Fruit fly (Drosophila melanogaster) whole organism, embryonic: ENCODE measurements around the gene CG8568.

Experiments
- Atf-2 ChIP-seq: fragments of 200-800 bp; sonication (Bioruptor generic); optimal IDR thresholded peaks from 2 replicates; lab custom pipeline; 2016; ENCODE audit warnings: missing biosample characterization, missing genetic modification characterization
- Atf3 ChIP-seq: fragments of 200-800 bp; sonication (Bioruptor generic); optimal IDR thresholded peaks from 3 replicates; lab custom pipeline; 2016; ENCODE audit warnings: missing biosample characterization, missing genetic modification characterization
- CG10959 ChIP-seq: fragments of 200-800 bp; sonication (Bioruptor generic); IDR thresholded peaks from 2 replicates; pipeline ENCODE4 v1.3.6; 2022; ENCODE audit warnings: missing biosample characterization, missing genetic modification characterization
- CG11398 ChIP-seq: fragments of 200-800 bp; sonication (Bioruptor generic); optimal IDR thresholded peaks from 2 replicates; lab custom pipeline; 2016; ENCODE audit warnings: missing biosample characterization, missing genetic modification characterization
- CG11696 ChIP-seq: fragments of 200-800 bp; sonication (Bioruptor generic); IDR thresholded peaks from 2 replicates; pipeline ENCODE4 v1.3.6; 2022; ENCODE audit warnings: missing biosample characterization, missing genetic modification characterization
- CG11723 ChIP-seq: fragments of 200-800 bp; sonication (Bioruptor generic); optimal IDR thresholded peaks from 2 replicates; lab custom pipeline; 2017; ENCODE audit warnings: missing biosample characterization, mild to moderate bottlenecking, missing genetic modification characterization
- CG13624 ChIP-seq: fragments of 200-800 bp; sonication (Bioruptor generic); optimal IDR thresholded peaks from 2 replicates; lab custom pipeline; 2016; ENCODE audit warnings: missing biosample characterization, missing genetic modification characterization
- CG14667 ChIP-seq: fragments of 200-800 bp; sonication (Bioruptor generic); IDR thresholded peaks from 2 replicates; pipeline ENCODE4 v1.3.6; 2022; ENCODE audit warnings: missing biosample characterization, missing genetic modification characterization
- CG1529 ChIP-seq: fragments of 200-800 bp; sonication (Bioruptor generic); optimal IDR thresholded peaks from 3 replicates; lab custom pipeline; 2018; ENCODE audit warnings: missing biosample characterization, missing genetic modification characterization
- CG15514 ChIP-seq: fragments of 200-800 bp; sonication (Bioruptor generic); optimal IDR thresholded peaks from 3 replicates; lab custom pipeline; 2017; ENCODE audit warnings: missing biosample characterization, missing genetic modification characterization, mild to moderate bottlenecking, moderate library complexity, missing genetic modification reagents
- CG1602 ChIP-seq: fragments of 200-800 bp; sonication (Bioruptor generic); optimal IDR thresholded peaks from 3 replicates; lab custom pipeline; 2016; ENCODE audit warnings: missing biosample characterization, missing genetic modification characterization
- CG16813 ChIP-seq: fragments of 200-800 bp; sonication (Bioruptor generic); IDR thresholded peaks from 3 replicates; pipeline ENCODE4 v1.3.6; 2022; ENCODE audit warnings: missing biosample characterization, missing genetic modification characterization; ENCODE audit not compliant: partially characterized antibody
- CG16863 ChIP-seq: fragments of 200-800 bp; sonication (Bioruptor generic); optimal IDR thresholded peaks from 3 replicates; lab custom pipeline; 2016; ENCODE audit warnings: missing biosample characterization, missing genetic modification characterization
- CG17612 ChIP-seq: fragments of 200-800 bp; sonication (Bioruptor generic); IDR thresholded peaks from 2 replicates; pipeline ENCODE4 v1.3.6; 2022; ENCODE audit warnings: missing biosample characterization, missing genetic modification characterization
- CG17802 ChIP-seq: fragments of 200-800 bp; sonication (Bioruptor generic); optimal IDR thresholded peaks from 2 replicates; lab custom pipeline; 2018; ENCODE audit warnings: missing biosample characterization, mild to moderate bottlenecking, missing genetic modification characterization, moderate library complexity
- CG2202 ChIP-seq: fragments of 200-800 bp; sonication (Bioruptor generic); optimal IDR thresholded peaks from 2 replicates; lab custom pipeline; 2018; ENCODE audit warnings: missing biosample characterization, mild to moderate bottlenecking, missing genetic modification characterization
- CG30431 ChIP-seq: fragments of 200-800 bp; sonication (Bioruptor generic); optimal IDR thresholded peaks from 2 replicates; lab custom pipeline; 2017; ENCODE audit warnings: missing biosample characterization, missing genetic modification characterization
- CG4730 ChIP-seq: fragments of 200-800 bp; sonication (Bioruptor generic); IDR thresholded peaks from 2 replicates; pipeline ENCODE4 v1.3.6; 2022; ENCODE audit warnings: missing biosample characterization, missing genetic modification characterization
- CG4854 ChIP-seq: fragments of 200-800 bp; sonication (Bioruptor generic); optimal IDR thresholded peaks from 2 replicates; lab custom pipeline; 2016; ENCODE audit warnings: missing biosample characterization, missing genetic modification characterization, inconsistent platforms
- CG9437 ChIP-seq: fragments of 200-800 bp; sonication (Bioruptor generic); optimal IDR thresholded peaks from 2 replicates; lab custom pipeline; 2018; ENCODE audit warnings: missing biosample characterization, mild to moderate bottlenecking, missing genetic modification characterization
- CG9727 ChIP-seq: fragments of 200-800 bp; sonication (Bioruptor generic); optimal IDR thresholded peaks from 3 replicates; lab custom pipeline; 2017; ENCODE audit warnings: missing biosample characterization, mild to moderate bottlenecking, missing genetic modification characterization
- CG9817 ChIP-seq: fragments of 200-800 bp; sonication (Bioruptor generic); optimal IDR thresholded peaks from 2 replicates; lab custom pipeline; 2018; ENCODE audit warnings: missing biosample characterization, mild to moderate bottlenecking, missing genetic modification characterization, moderate library complexity
- CG9932 ChIP-seq: fragments of 200-800 bp; sonication (Bioruptor generic); IDR thresholded peaks from 2 replicates; pipeline ENCODE4 v1.3.6; 2022; ENCODE audit warnings: missing biosample characterization, missing genetic modification characterization
- Gug ChIP-seq: fragments of 200-800 bp; sonication (Bioruptor generic); IDR thresholded peaks from 4 replicates; pipeline ENCODE4 v1.3.6; 2022; ENCODE audit warnings: missing biosample characterization, missing genetic modification characterization
- H15 ChIP-seq: fragments of 200-800 bp; sonication (Bioruptor generic); IDR thresholded peaks from 3 replicates; pipeline ENCODE4 v1.3.6; 2022; ENCODE audit warnings: missing biosample characterization, missing genetic modification characterization
- HLH4C ChIP-seq: fragments of 200-800 bp; sonication (Bioruptor generic); IDR thresholded peaks from 3 replicates; pipeline ENCODE4 v1.3.6; 2022; ENCODE audit warnings: missing biosample characterization, missing genetic modification characterization; ENCODE audit not compliant: partially characterized antibody
- Hsf ChIP-seq: fragments of 200-800 bp; sonication (Bioruptor generic); optimal IDR thresholded peaks from 3 replicates; lab custom pipeline; 2016; ENCODE audit warnings: missing biosample characterization, missing genetic modification characterization
- Mes4 ChIP-seq: fragments of 200-800 bp; sonication (Bioruptor generic); optimal IDR thresholded peaks from 2 replicates; lab custom pipeline; 2016; ENCODE audit warnings: missing biosample characterization, missing genetic modification characterization
- NC2β ChIP-seq: fragments of 200-800 bp; sonication (Bioruptor generic); optimal IDR thresholded peaks from 2 replicates; lab custom pipeline; 2016; ENCODE audit warnings: missing biosample characterization, missing genetic modification characterization
- Sin3A ChIP-seq: fragments of >200 bp; optimal IDR thresholded peaks from 2 replicates; lab custom pipeline; 2018
- Sox102F ChIP-seq: fragments of 200-800 bp; sonication (Bioruptor generic); optimal IDR thresholded peaks from 2 replicates; lab custom pipeline; 2018; ENCODE audit warnings: missing biosample characterization, mild to moderate bottlenecking, missing genetic modification characterization, moderate library complexity
- Xrp1 ChIP-seq: fragments of 200-800 bp; sonication (Bioruptor generic); IDR thresholded peaks from 2 replicates; pipeline ENCODE4 v1.3.6; 2022; ENCODE audit warnings: missing biosample characterization, missing genetic modification characterization
- bsh ChIP-seq, 2 experiments: fragments of 200-800 bp; sonication (Bioruptor generic); optimal IDR thresholded peaks; 2 replicates each; lab custom pipeline; 2017 to 2018; ENCODE audit warnings: mild to moderate bottlenecking in 2 of 2, missing biosample characterization in 2 of 2, missing genetic modification characterization in 2 of 2, moderate library complexity in 1 of 2
- chif ChIP-seq, 2 experiments: fragments of 200-800 bp; sonication (Bioruptor generic); optimal IDR thresholded peaks; 3 replicates each; lab custom pipeline; 2016; ENCODE audit warnings: missing biosample characterization in 2 of 2, missing genetic modification characterization in 2 of 2
- chinmo ChIP-seq: fragments of 200-800 bp; sonication (Bioruptor generic); IDR thresholded peaks from 4 replicates; pipeline ENCODE4 v1.3.6; 2022; ENCODE audit warnings: missing biosample characterization, missing genetic modification characterization; ENCODE audit not compliant: partially characterized antibody
- dimm ChIP-seq: fragments of 200-800 bp; sonication (Bioruptor generic); IDR thresholded peaks from 2 replicates; pipeline ENCODE4 v1.3.6; 2022; ENCODE audit warnings: missing biosample characterization, missing genetic modification characterization
- dmrt11E ChIP-seq: fragments of 200-800 bp; sonication (Bioruptor generic); optimal IDR thresholded peaks from 3 replicates; lab custom pipeline; 2018; ENCODE audit warnings: missing biosample characterization, mild to moderate bottlenecking, missing genetic modification characterization, moderate library complexity
- dysf ChIP-seq: fragments of 200-800 bp; sonication (Bioruptor generic); IDR thresholded peaks from 3 replicates; pipeline ENCODE4 v1.3.6; 2022; ENCODE audit warnings: missing biosample characterization, missing genetic modification characterization
- eve ChIP-seq, 2 experiments: fragments of >200 bp; optimal IDR thresholded peaks; 2 replicates each; lab custom pipeline; 2017; ENCODE audit warnings: missing biosample characterization in 2 of 2, missing genetic modification characterization in 2 of 2
- gem ChIP-seq: fragments of 200-800 bp; sonication (Bioruptor generic); optimal IDR thresholded peaks from 2 replicates; lab custom pipeline; 2019; ENCODE audit warnings: missing biosample characterization, mild to moderate bottlenecking, missing genetic modification characterization, moderate library complexity
- lbe ChIP-seq: fragments of 200-800 bp; sonication (Bioruptor generic); optimal IDR thresholded peaks from 2 replicates; lab custom pipeline; 2016; ENCODE audit warnings: missing biosample characterization, mild to moderate bottlenecking, missing genetic modification characterization
- luna ChIP-seq: fragments of 200-800 bp; sonication (Bioruptor generic); optimal IDR thresholded peaks from 2 replicates; lab custom pipeline; 2016; ENCODE audit warnings: missing biosample characterization, missing genetic modification characterization
- oc ChIP-seq: fragments of 200-800 bp; sonication (Bioruptor generic); optimal IDR thresholded peaks from 2 replicates; lab custom pipeline; 2018; ENCODE audit warnings: missing biosample characterization, mild to moderate bottlenecking, missing genetic modification characterization, moderate library complexity
- onecut ChIP-seq: fragments of 200-800 bp; sonication (Bioruptor generic); IDR thresholded peaks from 2 replicates; pipeline ENCODE4 v1.3.6; 2022; ENCODE audit warnings: missing biosample characterization, missing genetic modification characterization
- psq ChIP-seq: fragments of 200-800 bp; sonication (Bioruptor generic); optimal IDR thresholded peaks from 2 replicates; lab custom pipeline; 2017; ENCODE audit warnings: missing biosample characterization, missing genetic modification characterization
- sens-2 ChIP-seq: fragments of 200-800 bp; sonication (Bioruptor generic); IDR thresholded peaks from 2 replicates; pipeline ENCODE4 v1.3.6; 2022; ENCODE audit warnings: missing biosample characterization, missing genetic modification characterization
- so ChIP-seq: fragments of 200-800 bp; sonication (Bioruptor generic); IDR thresholded peaks from 3 replicates; pipeline ENCODE4 v1.3.6; 2022; ENCODE audit warnings: missing biosample characterization, missing genetic modification characterization
- sr ChIP-seq: fragments of 200-800 bp; sonication (Bioruptor generic); IDR thresholded peaks from 3 replicates; pipeline ENCODE4 v1.3.6; 2022; ENCODE audit warnings: missing biosample characterization, missing genetic modification characterization
- tin ChIP-seq: fragments of 200-800 bp; sonication (Bioruptor generic); optimal IDR thresholded peaks from 3 replicates; lab custom pipeline; 2016; ENCODE audit warnings: missing biosample characterization, missing genetic modification characterization
- z ChIP-seq: fragments of 200-800 bp; sonication (Bioruptor generic); IDR thresholded peaks from 3 replicates; pipeline ENCODE4 v1.3.6; 2022; ENCODE audit warnings: missing biosample characterization, missing genetic modification characterization
- zen ChIP-seq: fragments of 200-800 bp; sonication (Bioruptor generic); optimal IDR thresholded peaks from 3 replicates; lab custom pipeline; 2018; ENCODE audit warnings: missing biosample characterization, mild to moderate bottlenecking, missing genetic modification characterization, moderate library complexity
- zfh1 ChIP-seq: fragments of 200-800 bp; sonication (Bioruptor generic); IDR thresholded peaks from 3 replicates; pipeline ENCODE4 v1.3.6; 2022; ENCODE audit warnings: missing biosample characterization, missing genetic modification characterization

Gene CG8568

dm6 chrX:17491184-17491583, 38.8 kb upstream of the CG8568 start (continued):
- TF ChIP-seq Atf3 (GFP tag; lab: Kevin White, UChicago) (peak; percentile 17), CG9437 (GFP tag; lab: Kevin White, UChicago) (no peak), CG1602 (peak; percentile 42), CG16813 (no peak), CG13624 (GFP tag; lab: Kevin White, UChicago) (peak; percentile 20), dmrt11E (tag; lab: Kevin White, UChicago) (peak; percentile 62), Hsf (GFP tag; lab: Kevin White, UChicago) (peak; percentile 53), CG17802 (tag; lab: Kevin White, UChicago) (peak; percentile 0), Gug (peak; percentile 54; the same call in 1 of the 4 replicates), HLH4C (GFP tag; lab: Robert Waterston, UW) (no peak), CG14667 (GFP tag; lab: Robert Waterston, UW) (peak; percentile 64), luna (GFP tag; lab: Kevin White, UChicago) (no peak), CG17612 (no peak), CG15514 (GFP tag; lab: Kevin White, UChicago) (peak; percentile 12), CG4730 (GFP tag; lab: Robert Waterston, UW) (peak; percentile 61), sr (GFP tag; lab: Robert Waterston, UW) (no peak), CG10959 (peak; percentile 48; the same call in 1 of the 2 replicates), Sox102F (GFP tag; lab: Kevin White, UChicago) (peak; percentile 72), CG11723 (no peak), eve (GFP tag; optimal IDR thresholded peaks at IDR 0.05; lab: Kevin White, UChicago) (peak in 1 of 2 experiments; percentile 26), Atf-2 (GFP tag; lab: Kevin White, UChicago) (peak; percentile 4), zfh1 (peak; percentile 84), CG9817 (tag; lab: Kevin White, UChicago) (peak; percentile 14), CG16863 (GFP tag; lab: Kevin White, UChicago) (peak; percentile 35), chinmo (GFP tag; lab: Robert Waterston, UW) (no peak), lbe (GFP tag; lab: Kevin White, UChicago) (peak; percentile 92), oc (tag; lab: Kevin White, UChicago) (peak; percentile 24), gem (tag; lab: Kevin White, UChicago) (peak; percentile 72), H15 (0 out of 3 replicates have a peak, but pooled peaks have one; percentile 46), CG11696 (GFP tag; lab: Robert Waterston, UW) (peak; percentile 92), Sin3A (lab: Kevin White, UChicago) (no peak), so (peak; percentile 54; the same call in 1 of the 3 replicates), dimm (GFP tag; lab: Robert Waterston, UW) (no peak), CG1529 (GFP tag; lab: Kevin White, UChicago) (no peak), tin (GFP tag; lab: Kevin White, UChicago) (peak; percentile 47), bsh (GFP tag; optimal IDR thresholded peaks at IDR 0.05; lab: Kevin White, UChicago) (peak; percentile 71 to 72), CG4854 (GFP tag; lab: Kevin White, UChicago) (peak; percentile 47), zen (tag; lab: Kevin White, UChicago) (peak; percentile 60), z (GFP tag; lab: Robert Waterston, UW) (peak; percentile 35; the same call in 1 of the 3 replicates), sens-2 (GFP tag; lab: Robert Waterston, UW) (0 out of 2 replicates have a peak, but pooled peaks have one; percentile 40), Xrp1 (peak; percentile 83), CG2202 (no peak), dysf (GFP tag; lab: Robert Waterston, UW) (peak; percentile 71), NC2β (GFP tag; lab: Kevin White, UChicago) (peak; percentile 27), CG11398 (no peak), chif (GFP tag; optimal IDR thresholded peaks at IDR 0.05; lab: Kevin White, UChicago) (peak; percentile 55 to 59), Mes4 (peak; percentile 6), CG30431 (peak; percentile 55), onecut (peak; percentile 26; the same call in 1 of the 2 replicates), CG9932 (GFP tag; lab: Robert Waterston, UW) (peak; percentile 48; the same call in 1 of the 2 replicates), psq (GFP tag; lab: Kevin White, UChicago) (no peak), CG9727 (peak; percentile 65)
